Fruit fly (Drosophila melanogaster) whole organism, embryonic: Measurements from ENCODE around the gene Ns4.

ENCODE experiments used
- Atf6 ChIP-seq: fragments of 200-800 bp; sonication (Bioruptor generic); IDR thresholded peaks from 2 replicates; pipeline ENCODE4 v1.3.6; 2022; ENCODE audit warnings: missing biosample characterization, missing genetic modification characterization
- CG10147 ChIP-seq: fragments of 200-800 bp; sonication (Bioruptor generic); optimal IDR thresholded peaks from 2 replicates; lab custom pipeline; 2019; ENCODE audit warnings: missing biosample characterization, mild to moderate bottlenecking, missing genetic modification characterization, moderate library complexity
- CG11085 ChIP-seq: fragments of 200-800 bp; sonication (Bioruptor generic); IDR thresholded peaks from 2 replicates; pipeline ENCODE4 v1.3.6; 2022; ENCODE audit warnings: missing biosample characterization, missing genetic modification characterization
- CG11398 ChIP-seq: fragments of 200-800 bp; sonication (Bioruptor generic); optimal IDR thresholded peaks from 2 replicates; lab custom pipeline; 2016; ENCODE audit warnings: missing biosample characterization, missing genetic modification characterization
- CG12744 ChIP-seq: fragments of 200-800 bp; sonication (Bioruptor generic); optimal IDR thresholded peaks from 2 replicates; lab custom pipeline; 2016; ENCODE audit warnings: missing biosample characterization, missing genetic modification characterization
- CG12769 ChIP-seq: fragments of 200-800 bp; sonication (Bioruptor generic); optimal IDR thresholded peaks from 2 replicates; lab custom pipeline; 2019; ENCODE audit warnings: missing biosample characterization, mild to moderate bottlenecking, missing genetic modification characterization, moderate library complexity
- CG17359 ChIP-seq: fragments of 200-800 bp; sonication (Bioruptor generic); optimal IDR thresholded peaks from 3 replicates; lab custom pipeline; 2018; ENCODE audit warnings: missing biosample characterization, mild to moderate bottlenecking, missing genetic modification characterization, moderate library complexity
- CG17802 ChIP-seq: fragments of 200-800 bp; sonication (Bioruptor generic); optimal IDR thresholded peaks from 2 replicates; lab custom pipeline; 2018; ENCODE audit warnings: missing biosample characterization, mild to moderate bottlenecking, missing genetic modification characterization, moderate library complexity
- CG1792 ChIP-seq: fragments of 200-800 bp; sonication (Bioruptor generic); optimal IDR thresholded peaks from 2 replicates; lab custom pipeline; 2016; ENCODE audit warnings: missing biosample characterization, missing genetic modification characterization
- CG2875 ChIP-seq: fragments of 200-800 bp; sonication (Bioruptor generic); optimal IDR thresholded peaks from 2 replicates; lab custom pipeline; 2017; ENCODE audit warnings: missing biosample characterization, mild to moderate bottlenecking, missing genetic modification characterization, missing genetic modification reagents
- CG31224 ChIP-seq: fragments of 200-800 bp; sonication (Bioruptor generic); IDR thresholded peaks from 2 replicates; pipeline ENCODE4 v1.3.6; 2022; ENCODE audit warnings: missing biosample characterization, missing genetic modification characterization
- CG31388 ChIP-seq: fragments of 200-800 bp; sonication (Bioruptor generic); optimal IDR thresholded peaks from 2 replicates; lab custom pipeline; 2016; ENCODE audit warnings: missing biosample characterization, missing genetic modification characterization
- CG42726 ChIP-seq: fragments of 200-800 bp; sonication (Bioruptor generic); IDR thresholded peaks from 2 replicates; pipeline ENCODE4 v1.3.6; 2022; ENCODE audit warnings: missing biosample characterization, missing genetic modification characterization; ENCODE audit not compliant: partially characterized antibody
- CG4404 ChIP-seq: fragments of 200-800 bp; sonication (Bioruptor generic); IDR thresholded peaks from 2 replicates; pipeline ENCODE4 v1.3.6; 2022; ENCODE audit warnings: missing biosample characterization, missing genetic modification characterization
- CG7786 ChIP-seq: fragments of 200-800 bp; sonication (Bioruptor generic); optimal IDR thresholded peaks from 2 replicates; lab custom pipeline; 2016; ENCODE audit warnings: missing biosample characterization, missing genetic modification characterization
- CG9817 ChIP-seq: fragments of 200-800 bp; sonication (Bioruptor generic); optimal IDR thresholded peaks from 2 replicates; lab custom pipeline; 2018; ENCODE audit warnings: missing biosample characterization, mild to moderate bottlenecking, missing genetic modification characterization, moderate library complexity
- CG9876 ChIP-seq: fragments of 200-800 bp; sonication (Bioruptor generic); optimal IDR thresholded peaks from 2 replicates; lab custom pipeline; 2016; ENCODE audit warnings: missing biosample characterization, missing genetic modification characterization
- CkIIα-i1 ChIP-seq: fragments of 200-800 bp; sonication (Bioruptor generic); IDR thresholded peaks from 2 replicates; pipeline ENCODE4 v1.3.6; 2022; ENCODE audit warnings: missing biosample characterization, missing genetic modification characterization
- CoRest ChIP-seq: fragments of 200-800 bp; sonication (Bioruptor generic); optimal IDR thresholded peaks from 3 replicates; lab custom pipeline; 2018; ENCODE audit warnings: missing biosample characterization, mild to moderate bottlenecking, missing genetic modification characterization, moderate library complexity
- Deaf1 ChIP-seq: fragments of 200-800 bp; optimal IDR thresholded peaks from 3 replicates; lab custom pipeline; 2019; ENCODE audit warnings: missing biosample characterization, mild to moderate bottlenecking, missing genetic modification characterization, moderate library complexity
- H2.0 ChIP-seq: fragments of 200-800 bp; sonication (Bioruptor generic); IDR thresholded peaks from 2 replicates; pipeline ENCODE4 v1.3.6; 2022; ENCODE audit warnings: missing biosample characterization, missing genetic modification characterization
- HHEX ChIP-seq: fragments of 200-800 bp; sonication (Bioruptor generic); optimal IDR thresholded peaks from 3 replicates; lab custom pipeline; 2017; ENCODE audit warnings: missing biosample characterization, mild to moderate bottlenecking, missing genetic modification characterization, missing genetic modification reagents
- Lim3 ChIP-seq: fragments of 200-800 bp; sonication (Bioruptor generic); IDR thresholded peaks from 2 replicates; pipeline ENCODE4 v1.3.6; 2022; ENCODE audit warnings: missing biosample characterization, missing genetic modification characterization
- Meics ChIP-seq: fragments of 200-800 bp; sonication (Bioruptor generic); optimal IDR thresholded peaks from 2 replicates; lab custom pipeline; 2017; ENCODE audit warnings: missing biosample characterization, mild to moderate bottlenecking, missing genetic modification characterization
- NC2α ChIP-seq: fragments of 200-800 bp; sonication (Bioruptor generic); optimal IDR thresholded peaks from 2 replicates; lab custom pipeline; 2016; ENCODE audit warnings: missing biosample characterization, missing genetic modification characterization
- Xbp1 ChIP-seq: fragments of 200-800 bp; sonication (Bioruptor generic); optimal IDR thresholded peaks from 3 replicates; lab custom pipeline; 2016; ENCODE audit warnings: missing biosample characterization, mild to moderate bottlenecking, missing genetic modification characterization
- ase ChIP-seq: fragments of 200-800 bp; sonication (Bioruptor generic); IDR thresholded peaks from 3 replicates; pipeline ENCODE4 v1.3.6; 2022; ENCODE audit warnings: missing biosample characterization, missing genetic modification characterization
- bcd ChIP-seq: fragments of 200-800 bp; sonication (Bioruptor generic); optimal IDR thresholded peaks from 2 replicates; lab custom pipeline; 2017; ENCODE audit warnings: missing biosample characterization, mild to moderate bottlenecking, missing genetic modification characterization
- cato ChIP-seq: fragments of 200-800 bp; sonication (Bioruptor generic); optimal IDR thresholded peaks from 2 replicates; lab custom pipeline; 2016; ENCODE audit warnings: missing biosample characterization, missing genetic modification characterization, borderline replicate concordance
- chif ChIP-seq, 2 experiments: fragments of 200-800 bp; sonication (Bioruptor generic); optimal IDR thresholded peaks; 3 replicates each; lab custom pipeline; 2016; ENCODE audit warnings: missing biosample characterization in 2 of 2, missing genetic modification characterization in 2 of 2
- ci ChIP-seq: fragments of 200-800 bp; sonication (Bioruptor generic); IDR thresholded peaks from 3 replicates; pipeline ENCODE4 v1.3.6; 2022; ENCODE audit warnings: missing biosample characterization, missing genetic modification characterization
- dm ChIP-seq: fragments of 200-800 bp; sonication (Bioruptor generic); optimal IDR thresholded peaks from 3 replicates; lab custom pipeline; 2016; ENCODE audit warnings: missing biosample characterization, missing genetic modification characterization
- dmrt99B ChIP-seq: fragments of 200-800 bp; sonication (Bioruptor generic); optimal IDR thresholded peaks from 2 replicates; lab custom pipeline; 2018; ENCODE audit warnings: missing biosample characterization, mild to moderate bottlenecking, missing genetic modification characterization, moderate library complexity
- eyg ChIP-seq: fragments of 200-800 bp; sonication (Bioruptor generic); optimal IDR thresholded peaks from 3 replicates; lab custom pipeline; 2016; ENCODE audit warnings: missing biosample characterization, missing genetic modification characterization
- fd102C ChIP-seq: fragments of 200-800 bp; sonication (Bioruptor generic); optimal IDR thresholded peaks from 2 replicates; lab custom pipeline; 2018; ENCODE audit warnings: missing biosample characterization, mild to moderate bottlenecking, missing genetic modification characterization, moderate library complexity
- fd3F ChIP-seq: fragments of 200-800 bp; sonication (Bioruptor generic); optimal IDR thresholded peaks from 2 replicates; lab custom pipeline; 2018; ENCODE audit warnings: missing biosample characterization, mild to moderate bottlenecking, missing genetic modification characterization, moderate library complexity
- hkb ChIP-seq, 2 experiments: fragments of 200-800 bp in 1 of 2; fragments of >200 bp in 1 of 2; sonication (Bioruptor generic) in 1 of 2; IDR thresholded peaks in 1 of 2; optimal IDR thresholded peaks in 1 of 2; 2 replicates each; pipeline versions ENCODE4 v1.3.6 to Lab custom; 2017 to 2022; ENCODE audit warnings: missing biosample characterization in 1 of 2, missing genetic modification characterization in 1 of 2
- lmd ChIP-seq: fragments of 200-800 bp; sonication (Bioruptor generic); IDR thresholded peaks from 2 replicates; pipeline ENCODE4 v1.3.6; 2022; ENCODE audit warnings: missing biosample characterization, missing genetic modification characterization
- lov ChIP-seq, 2 experiments: fragments of 200-800 bp in 1 of 2; fragments of >200 bp in 1 of 2; sonication (Bioruptor generic) in 1 of 2; IDR thresholded peaks in 1 of 2; optimal IDR thresholded peaks in 1 of 2; 2 replicates in 1 of 2; 3 replicates in 1 of 2; pipeline versions ENCODE4 v1.3.6 to Lab custom; 2017 to 2022; ENCODE audit warnings: missing biosample characterization in 1 of 2, missing genetic modification characterization in 1 of 2
- pnt ChIP-seq: fragments of 200-800 bp; sonication (Bioruptor generic); optimal IDR thresholded peaks from 3 replicates; lab custom pipeline; 2016; ENCODE audit warnings: missing biosample characterization, missing genetic modification characterization
- ranshi ChIP-seq: fragments of 200-800 bp; sonication (Bioruptor generic); IDR thresholded peaks from 2 replicates; pipeline ENCODE4 v1.3.6; 2022; ENCODE audit warnings: missing biosample characterization, missing genetic modification characterization
- sc ChIP-seq, 3 experiments: fragments of >200 bp in 2 of 3; fragments of 200-800 bp in 1 of 3; sonication (Bioruptor generic) in 1 of 3; optimal IDR thresholded peaks; 2 replicates in 2 of 3; 3 replicates in 1 of 3; lab custom pipeline; 2017; ENCODE audit warnings: mild to moderate bottlenecking in 1 of 3, missing biosample characterization in 1 of 3, missing genetic modification characterization in 1 of 3, missing genetic modification reagents in 1 of 3
- seq ChIP-seq: fragments of 200-800 bp; sonication (Bioruptor generic); IDR thresholded peaks from 2 replicates; pipeline ENCODE4 v1.3.6; 2022; ENCODE audit warnings: missing biosample characterization, missing genetic modification characterization
- slbo ChIP-seq: fragments of 200-800 bp; sonication (Bioruptor generic); IDR thresholded peaks from 2 replicates; pipeline ENCODE4 v1.3.6; 2022; ENCODE audit warnings: missing biosample characterization, missing genetic modification characterization
- so ChIP-seq: fragments of 200-800 bp; sonication (Bioruptor generic); IDR thresholded peaks from 3 replicates; pipeline ENCODE4 v1.3.6; 2022; ENCODE audit warnings: missing biosample characterization, missing genetic modification characterization
- toy ChIP-seq: fragments of 200-800 bp; sonication (Bioruptor generic); IDR thresholded peaks from 2 replicates; pipeline ENCODE4 v1.3.6; 2022; ENCODE audit warnings: missing biosample characterization, missing genetic modification characterization
- tup ChIP-seq: fragments of 200-800 bp; sonication (Bioruptor generic); optimal IDR thresholded peaks from 2 replicates; lab custom pipeline; 2016; ENCODE audit warnings: missing biosample characterization, mild to moderate bottlenecking, missing genetic modification characterization, moderate library complexity
- unpg ChIP-seq: fragments of 200-800 bp; sonication (Bioruptor generic); optimal IDR thresholded peaks from 3 replicates; lab custom pipeline; 2018; ENCODE audit warnings: missing biosample characterization, mild to moderate bottlenecking, missing genetic modification characterization, moderate library complexity

Ns4 gene

DNA sequence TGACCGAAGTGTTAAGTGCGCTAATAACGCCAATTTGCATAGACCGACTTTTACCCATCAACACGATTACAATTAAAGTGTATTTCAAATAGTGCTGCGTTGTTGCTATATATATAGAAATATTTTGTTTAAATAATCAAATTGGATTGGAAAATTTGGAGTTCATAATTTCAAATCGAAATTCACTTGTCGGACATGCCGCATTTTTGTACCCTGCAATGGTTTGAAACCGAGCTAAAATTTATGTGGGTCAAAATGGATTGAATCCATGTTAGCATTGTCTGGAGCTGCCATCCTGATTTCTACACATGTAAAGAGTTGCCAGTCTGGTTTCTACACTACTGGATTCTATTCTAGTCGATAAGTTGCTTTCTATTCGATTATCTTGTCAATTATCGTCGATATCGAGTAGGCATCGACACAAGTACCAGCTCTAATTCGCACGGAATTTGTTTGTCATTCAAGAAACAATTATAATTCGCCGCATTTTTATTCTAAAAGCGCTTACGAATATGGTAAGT is 35.1 kb downstream of the Ns4 start, which contains the start of gene Pomp (continued):
- TF ChIP-seq CG10147 = peak; percentile 77
- peak; percentile 56 for TF ChIP-seq CG9817
- peak; percentile 74 for TF ChIP-seq seq (GFP tag; lab: Robert Waterston, UW)
- peak; percentile 93 for TF ChIP-seq ci
- no peak for TF ChIP-seq sc (optimal IDR thresholded peaks at IDR 0.05; lab: Kevin White, UChicago)
- peak; percentile 35 for TF ChIP-seq sc (GFP tag; optimal IDR thresholded peaks at IDR 0.05; lab: Kevin White, UChicago)
- TF ChIP-seq CG11398 = no peak
- peak; percentile 80 for TF ChIP-seq H2.0 (GFP tag; lab: Robert Waterston, UW)
- TF ChIP-seq hkb (optimal IDR thresholded peaks at IDR 0.05; lab: Kevin White, UChicago) = no peak
- TF ChIP-seq hkb (GFP tag; IDR thresholded peaks at IDR 0.05; lab: Robert Waterston, UW) = peak; percentile 88
- no peak for TF ChIP-seq lov (optimal IDR thresholded peaks at IDR 0.05; lab: Kevin White, UChicago)
- peak; percentile 86; the same call in 2 of the 3 replicates for TF ChIP-seq lov (GFP tag; IDR thresholded peaks at IDR 0.05; lab: Robert Waterston, UW)
- TF ChIP-seq CoRest = peak; percentile 77
- no peak for TF ChIP-seq fd102C (GFP tag; lab: Kevin White, UChicago)
- peak; percentile 78 for TF ChIP-seq CG4404
- TF ChIP-seq CG2875 (GFP tag; lab: Kevin White, UChicago) = peak; percentile 80
- peak; percentile 91 for TF ChIP-seq CG17359 (tag; lab: Kevin White, UChicago)
- TF ChIP-seq CG11085 (GFP tag; lab: Robert Waterston, UW) = peak; percentile 72
- peak; percentile 90 for TF ChIP-seq slbo (GFP tag; lab: Robert Waterston, UW)
- TF ChIP-seq unpg (GFP tag; lab: Kevin White, UChicago) = peak; percentile 91
- peak; percentile 2 for TF ChIP-seq eyg (GFP tag; lab: Kevin White, UChicago)
- peak; percentile 88 for TF ChIP-seq bcd (GFP tag; lab: Kevin White, UChicago)
- 0 out of 2 replicates have a peak, but pooled peaks have one; percentile 41 for TF ChIP-seq CkIIα-i1 (GFP tag; lab: Robert Waterston, UW)
- TF ChIP-seq cato (GFP tag; lab: Kevin White, UChicago) = peak; percentile 8
- TF ChIP-seq dmrt99B (tag; lab: Kevin White, UChicago) = peak; percentile 89
- peak; percentile 89 for TF ChIP-seq Atf6 (GFP tag; lab: Robert Waterston, UW)
- peak; percentile 87 for TF ChIP-seq Xbp1 (GFP tag; lab: Kevin White, UChicago)
- TF ChIP-seq CG42726 (GFP tag; lab: Robert Waterston, UW) = peak; percentile 55
- peak; percentile 24 for TF ChIP-seq CG1792 (GFP tag; lab: Kevin White, UChicago)
- peak; percentile 56 for TF ChIP-seq pnt
- TF ChIP-seq dm (GFP tag; lab: Kevin White, UChicago) = no peak
- peak; percentile 89 for TF ChIP-seq so (GFP tag; lab: Robert Waterston, UW)
- no peak for TF ChIP-seq CG31388 (GFP tag; lab: Kevin White, UChicago)
- no peak for TF ChIP-seq NC2α (GFP tag; lab: Kevin White, UChicago)
- peak; percentile 57 for TF ChIP-seq CG7786
- peak; percentile 57; the same call in 1 of the 2 replicates for TF ChIP-seq toy (GFP tag; lab: Robert Waterston, UW)
- peak; percentile 68 for TF ChIP-seq Deaf1
- TF ChIP-seq fd3F (GFP tag; lab: Kevin White, UChicago) = peak; percentile 67
- TF ChIP-seq Lim3 (GFP tag; lab: Robert Waterston, UW) = peak; percentile 48; the same call in 1 of the 2 replicates
- TF ChIP-seq CG12744 = no peak
- peak; percentile 90 for TF ChIP-seq CG12769 (tag; lab: Kevin White, UChicago)
- TF ChIP-seq ase (GFP tag; lab: Robert Waterston, UW) = peak; percentile 86
- peak; percentile 72 for TF ChIP-seq tup (GFP tag; lab: Kevin White, UChicago)
- TF ChIP-seq CG17802 = peak; percentile 72
- TF ChIP-seq CG9876 (GFP tag; lab: Kevin White, UChicago) = no peak
- peak; percentile 87 for TF ChIP-seq HHEX
- peak; percentile 90 for TF ChIP-seq Meics
- TF ChIP-seq lmd (GFP tag; lab: Robert Waterston, UW) = peak; percentile 90
- peak; percentile 85 for TF ChIP-seq ranshi
- TF ChIP-seq chif (GFP tag; optimal IDR thresholded peaks at IDR 0.05; lab: Kevin White, UChicago) = peak; percentile 39 to 61
- peak; percentile 79 for TF ChIP-seq CG31224 (GFP tag; lab: Robert Waterston, UW)
